Worm (Caenorhabditis elegans): Measurements from ENCODE around the gene B0563.10.

The B0563.10 gene

DNA sequence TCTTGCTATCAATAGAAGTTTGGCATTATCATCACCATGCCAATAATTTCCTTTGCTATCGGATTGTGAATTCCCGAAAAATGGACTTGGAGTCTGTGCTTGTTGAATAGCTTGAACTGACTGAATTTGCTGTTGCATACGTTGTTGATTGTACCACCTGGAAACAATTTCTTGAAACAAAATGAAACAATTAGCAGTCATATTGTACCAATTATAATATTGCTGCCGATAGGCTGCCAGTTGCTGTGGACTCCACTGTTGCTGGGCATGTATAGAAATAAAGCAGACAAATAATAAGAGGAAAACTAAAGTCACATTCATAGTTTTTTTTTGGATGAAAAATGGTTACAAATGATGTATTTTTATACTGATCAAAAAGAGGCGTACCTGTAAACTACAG, at the start of gene B0563.10:
B0563.10 (minus strand) TSS at position 325 of the 400 bp plus-strand sequence.
- TF ChIP-seq aly-1 (tag; optimal IDR thresholded peaks at IDR 0.05): no peak
- no peak for TF ChIP-seq ets-7 (tag; optimal IDR thresholded peaks at IDR 0.05)
- no peak for TF ChIP-seq pes-1 (GFP tag; IDR thresholded peaks at IDR 0.05)
- TF ChIP-seq tbx-11 (GFP tag; IDR thresholded peaks at IDR 0.05): no peak
- TF ChIP-seq hnd-1 (tag; optimal IDR thresholded peaks at IDR 0.05): no peak

DNA sequence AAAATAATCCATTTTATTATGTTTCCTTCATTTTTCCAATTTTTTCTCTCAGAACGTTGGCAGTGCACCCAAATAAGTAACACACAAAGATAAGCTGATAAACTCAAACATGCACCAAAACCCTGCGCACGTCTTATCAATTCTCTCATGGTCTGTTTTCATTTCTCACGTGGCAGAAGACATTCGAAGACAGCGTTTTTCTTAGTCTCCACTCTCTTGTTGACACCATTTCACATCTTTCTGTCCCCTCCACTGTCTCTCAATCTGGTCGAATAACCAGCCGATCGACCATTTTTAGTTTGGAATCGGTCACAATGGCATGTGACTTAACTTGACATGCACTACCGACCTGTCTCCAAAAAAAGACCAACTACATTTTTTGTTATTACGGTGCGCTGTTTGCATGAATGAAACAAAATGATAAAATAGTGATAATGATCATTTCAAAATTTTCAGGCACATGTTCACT, 46.9 kb upstream of the B0563.10 start, which contains the start of gene C35B8.3:
C35B8.3 (plus strand) TSS at position 51 of the 469 bp plus-strand sequence.
- no peak for TF ChIP-seq tra-4 (tag; optimal IDR thresholded peaks at IDR 0.05)
- TF ChIP-seq aly-1 (tag; optimal IDR thresholded peaks at IDR 0.05): no peak
- no peak for TF ChIP-seq ama-1 (optimal IDR thresholded peaks at IDR 0.05)
- no peak for TF ChIP-seq tbx-37 (GFP tag; conservative IDR thresholded peaks at IDR 0.05)
- no peak for TF ChIP-seq tbx-11 (GFP tag; IDR thresholded peaks at IDR 0.05)
- no peak for TF ChIP-seq pes-1 (GFP tag; IDR thresholded peaks at IDR 0.05)
- TF ChIP-seq ets-7 (tag; optimal IDR thresholded peaks at IDR 0.05): no peak
- no peak for TF ChIP-seq F13C5.2 (tag; optimal IDR thresholded peaks at IDR 0.05)
- no peak for TF ChIP-seq hmg-4 (GFP tag; optimal IDR thresholded peaks at IDR 0.05)
- no peak for TF ChIP-seq ceh-13 (GFP tag; optimal IDR thresholded peaks at IDR 0.05)
- TF ChIP-seq flt-1 (GFP tag; IDR thresholded peaks at IDR 0.05): no peak
- TF ChIP-seq sea-1 (GFP tag; conservative IDR thresholded peaks at IDR 0.05): no peak
- TF ChIP-seq hnd-1 (tag; optimal IDR thresholded peaks at IDR 0.05): no peak
- TF ChIP-seq B0310.2 (tag; optimal IDR thresholded peaks at IDR 0.05): no peak

DNA sequence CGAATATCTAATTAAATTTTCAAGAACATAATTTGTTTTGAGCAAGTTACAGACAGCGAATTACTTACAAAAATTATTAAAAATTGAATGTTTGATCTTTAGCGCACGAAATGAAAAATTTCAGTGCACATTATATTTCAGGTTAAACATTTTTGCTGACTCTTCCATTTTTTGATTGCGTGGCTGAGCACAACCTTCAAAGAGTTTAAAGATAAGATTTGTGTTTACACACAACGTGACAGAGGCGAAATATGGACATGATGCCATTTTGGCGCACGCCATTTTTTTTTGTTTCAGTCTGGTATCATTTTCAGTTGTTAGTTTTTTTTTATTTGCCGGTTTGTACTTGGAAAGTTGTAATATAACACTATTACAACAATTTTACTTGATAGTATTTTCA, 45.6 kb upstream of the B0563.10 start:
- TF ChIP-seq tbx-37 (GFP tag; conservative IDR thresholded peaks at IDR 0.05) (no peak), hnd-1 (tag; optimal IDR thresholded peaks at IDR 0.05) (no peak), tra-4 (tag; optimal IDR thresholded peaks at IDR 0.05) (no peak), tbx-11 (GFP tag; IDR thresholded peaks at IDR 0.05) (no peak), ceh-13 (GFP tag; optimal IDR thresholded peaks at IDR 0.05) (no peak), aly-1 (tag; optimal IDR thresholded peaks at IDR 0.05) (no peak), B0310.2 (tag; optimal IDR thresholded peaks at IDR 0.05) (no peak), hmg-4 (GFP tag; optimal IDR thresholded peaks at IDR 0.05) (no peak), F13C5.2 (tag; optimal IDR thresholded peaks at IDR 0.05) (no peak), ceh-36 (tag; optimal IDR thresholded peaks at IDR 0.05) (no peak), ets-7 (tag; optimal IDR thresholded peaks at IDR 0.05) (no peak), pes-1 (GFP tag; IDR thresholded peaks at IDR 0.05) (no peak)

- TF ChIP-seq tbx-11 (GFP tag; IDR thresholded peaks at IDR 0.05) (no peak), hmbx-1 (tag; optimal IDR thresholded peaks at IDR 0.05) (no peak), scrt-1 (GFP tag; IDR thresholded peaks at IDR 0.05) (no peak), ama-1 (optimal IDR thresholded peaks at IDR 0.05) (no peak), sea-1 (GFP tag; conservative IDR thresholded peaks at IDR 0.05) (no peak), F13C5.2 (tag; optimal IDR thresholded peaks at IDR 0.05) (no peak), ets-7 (tag; optimal IDR thresholded peaks at IDR 0.05) (no peak), pes-1 (GFP tag; IDR thresholded peaks at IDR 0.05) (no peak), hnd-1 (tag; optimal IDR thresholded peaks at IDR 0.05) (no peak), hmg-4 (GFP tag; optimal IDR thresholded peaks at IDR 0.05) (no peak), B0310.2 (tag; optimal IDR thresholded peaks at IDR 0.05) (no peak), tbx-37 (GFP tag; conservative IDR thresholded peaks at IDR 0.05) (no peak), aly-1 (tag; optimal IDR thresholded peaks at IDR 0.05) (no peak), flt-1 (GFP tag; IDR thresholded peaks at IDR 0.05) (no peak), tra-4 (tag; optimal IDR thresholded peaks at IDR 0.05) (no peak), ceh-13 (GFP tag; optimal IDR thresholded peaks at IDR 0.05) (no peak), ceh-36 (tag; optimal IDR thresholded peaks at IDR 0.05) (no peak)
Measured at ce11 chrX:9210086-9210485, 43.0 kb upstream of the B0563.10 start.

- TF ChIP-seq ceh-13 (GFP tag; optimal IDR thresholded peaks at IDR 0.05) (no peak), pes-1 (GFP tag; IDR thresholded peaks at IDR 0.05) (no peak), hmg-4 (GFP tag; optimal IDR thresholded peaks at IDR 0.05) (no peak), sea-1 (GFP tag; conservative IDR thresholded peaks at IDR 0.05) (no peak), hnd-1 (tag; optimal IDR thresholded peaks at IDR 0.05) (no peak), hmbx-1 (tag; optimal IDR thresholded peaks at IDR 0.05) (no peak), scrt-1 (GFP tag; IDR thresholded peaks at IDR 0.05) (no peak), tra-4 (tag; optimal IDR thresholded peaks at IDR 0.05) (no peak), ceh-36 (tag; optimal IDR thresholded peaks at IDR 0.05) (no peak), F13C5.2 (tag; optimal IDR thresholded peaks at IDR 0.05) (no peak), tbx-11 (GFP tag; IDR thresholded peaks at IDR 0.05) (no peak), flt-1 (GFP tag; IDR thresholded peaks at IDR 0.05) (no peak), B0310.2 (tag; optimal IDR thresholded peaks at IDR 0.05) (no peak), ama-1 (optimal IDR thresholded peaks at IDR 0.05) (no peak)
Measured at ce11 chrX:9208933-9209332, 41.9 kb upstream of the B0563.10 start.

ce11 chrX:9208492-9208891, 41.4 kb upstream of the B0563.10 start:
- TF ChIP-seq pes-1 (GFP tag; IDR thresholded peaks at IDR 0.05) (no peak), tra-4 (tag; optimal IDR thresholded peaks at IDR 0.05) (no peak), ceh-36 (tag; optimal IDR thresholded peaks at IDR 0.05) (no peak), flt-1 (GFP tag; IDR thresholded peaks at IDR 0.05) (no peak), tbx-37 (GFP tag; conservative IDR thresholded peaks at IDR 0.05) (no peak)

- TF ChIP-seq ceh-13 (GFP tag; optimal IDR thresholded peaks at IDR 0.05) (no peak), ama-1 (optimal IDR thresholded peaks at IDR 0.05) (no peak), aly-1 (tag; optimal IDR thresholded peaks at IDR 0.05) (no peak), sea-1 (GFP tag; conservative IDR thresholded peaks at IDR 0.05) (no peak), pes-1 (GFP tag; IDR thresholded peaks at IDR 0.05) (no peak), hmbx-1 (tag; optimal IDR thresholded peaks at IDR 0.05) (no peak), tbx-37 (GFP tag; conservative IDR thresholded peaks at IDR 0.05) (no peak), ceh-36 (tag; optimal IDR thresholded peaks at IDR 0.05) (no peak), F13C5.2 (tag; optimal IDR thresholded peaks at IDR 0.05) (no peak), flt-1 (GFP tag; IDR thresholded peaks at IDR 0.05) (no peak), hnd-1 (tag; optimal IDR thresholded peaks at IDR 0.05) (no peak)
Measured at ce11 chrX:9206731-9207130, 39.7 kb upstream of the B0563.10 start.

DNA sequence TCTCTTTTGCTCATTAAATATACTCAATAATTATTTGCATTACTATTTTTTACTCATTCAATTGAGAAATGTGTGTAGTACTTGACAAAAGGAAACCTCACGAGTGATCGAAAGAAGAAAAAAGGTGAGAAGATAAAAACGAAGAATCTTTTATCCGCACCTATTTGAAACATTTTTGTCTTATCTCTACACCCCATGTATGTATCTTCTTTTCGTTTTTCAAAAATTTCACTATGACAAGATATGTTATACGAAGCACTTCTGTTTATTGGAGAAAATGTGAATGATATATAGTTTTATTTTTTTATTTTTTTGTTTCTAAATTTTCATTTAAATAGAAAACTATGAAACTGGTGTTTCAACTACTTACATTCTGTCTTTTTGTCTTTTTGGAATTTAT, 37.9 kb upstream of the B0563.10 start:
- TF ChIP-seq F13C5.2 (tag; optimal IDR thresholded peaks at IDR 0.05): no peak
- no peak for TF ChIP-seq tbx-11 (GFP tag; IDR thresholded peaks at IDR 0.05)
- TF ChIP-seq hmg-4 (GFP tag; optimal IDR thresholded peaks at IDR 0.05): no peak
- no peak for TF ChIP-seq ets-7 (tag; optimal IDR thresholded peaks at IDR 0.05)
- no peak for TF ChIP-seq sea-1 (GFP tag; conservative IDR thresholded peaks at IDR 0.05)
- TF ChIP-seq tbx-37 (GFP tag; conservative IDR thresholded peaks at IDR 0.05): no peak
- TF ChIP-seq scrt-1 (GFP tag; IDR thresholded peaks at IDR 0.05): no peak
- no peak for TF ChIP-seq B0310.2 (tag; optimal IDR thresholded peaks at IDR 0.05)
- TF ChIP-seq tra-4 (tag; optimal IDR thresholded peaks at IDR 0.05): no peak
- no peak for TF ChIP-seq aly-1 (tag; optimal IDR thresholded peaks at IDR 0.05)
- TF ChIP-seq ceh-36 (tag; optimal IDR thresholded peaks at IDR 0.05): no peak
- no peak for TF ChIP-seq pes-1 (GFP tag; IDR thresholded peaks at IDR 0.05)
- TF ChIP-seq flt-1 (GFP tag; IDR thresholded peaks at IDR 0.05): no peak
- TF ChIP-seq hnd-1 (tag; optimal IDR thresholded peaks at IDR 0.05): no peak
